Fruit fly (Drosophila melanogaster): ENCODE measurements around the gene CG12883.

- peak; percentile 99 for TF ChIP-seq psq (GFP tag; optimal IDR thresholded peaks at IDR 0.05)
- peak; percentile 99 for TF ChIP-seq Sp1 (GFP tag; optimal IDR thresholded peaks at IDR 0.05)
- TF ChIP-seq Vsx2 (GFP tag; optimal IDR thresholded peaks at IDR 0.05; ENCODE audit: partially characterized antibody): no peak
- no peak for TF ChIP-seq pan (optimal IDR thresholded peaks at IDR 0.05)
- TF ChIP-seq Myc (optimal IDR thresholded peaks at IDR 0.05): peak; percentile 96
- no peak for TF ChIP-seq usp (GFP tag; optimal IDR thresholded peaks at IDR 0.05)
- no peak for TF ChIP-seq Abd-B (GFP tag; optimal IDR thresholded peaks at IDR 0.05)
- TF ChIP-seq rgr (GFP tag; optimal IDR thresholded peaks at IDR 0.05): peak; percentile 100
- no peak for TF ChIP-seq N (GFP tag; optimal IDR thresholded peaks at IDR 0.05)
- TF ChIP-seq h (GFP tag; optimal IDR thresholded peaks at IDR 0.05): peak; percentile 100
These were observed 43.0 kb upstream of the CG12883 start, which contains the start of the genes CG5611 and Mtl for dm6 chr3R:27636010-27636584.

Data from whole organism, wandering third instar larva.